Fruit fly (Drosophila melanogaster): ENCODE results near the gene CG44139.

dm6 chr2L:2438640-2439276, 14.2 kb downstream of the CG44139 start:
- no peak for TF ChIP-seq Hnf4 (GFP tag; optimal IDR thresholded peaks at IDR 0.05)
- TF ChIP-seq rgr (GFP tag; optimal IDR thresholded peaks at IDR 0.05), result no peak
- TF ChIP-seq sv (GFP tag; optimal IDR thresholded peaks at IDR 0.05), result no peak
- no peak for TF ChIP-seq lola (GFP tag; optimal IDR thresholded peaks at IDR 0.05)
- no peak for TF ChIP-seq pan (optimal IDR thresholded peaks at IDR 0.05)
- no peak for TF ChIP-seq h (GFP tag; optimal IDR thresholded peaks at IDR 0.05)
- no peak for TF ChIP-seq tai (GFP tag; optimal IDR thresholded peaks at IDR 0.05)
- TF ChIP-seq usp (GFP tag; optimal IDR thresholded peaks at IDR 0.05), result no peak

Data from whole organism, wandering third instar larva.